Worm (Caenorhabditis elegans): ENCODE measurements around the gene C45B11.5.

The C45B11.5 gene

DNA sequence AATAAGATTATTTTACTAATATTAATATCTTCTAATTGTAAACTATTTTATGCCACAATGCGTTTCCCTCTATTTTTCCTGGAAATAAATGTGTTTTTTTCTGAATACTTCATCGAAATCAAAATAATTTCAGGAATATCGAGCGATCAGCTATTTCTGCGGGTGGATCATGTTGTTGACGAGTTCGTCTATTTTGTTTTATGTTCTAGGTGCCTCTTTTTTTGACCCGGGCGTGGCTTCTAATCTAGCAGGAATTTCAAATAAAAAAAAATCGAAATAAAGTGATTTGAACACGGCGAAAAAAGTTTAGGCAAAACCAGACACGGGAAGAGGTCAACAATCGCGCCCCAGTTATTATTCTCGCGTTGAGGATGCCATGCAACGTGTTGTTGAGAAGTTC, 10.3 kb downstream of the C45B11.5 start, which contains the start of gene T04C12.33:
T04C12.33 (plus strand) TSS at position 301 of the 400 bp plus-strand sequence.
- no peak for TF ChIP-seq zip-8 (tag; optimal IDR thresholded peaks at IDR 0.05)
- no peak for TF ChIP-seq sem-2 (GFP tag; optimal IDR thresholded peaks at IDR 0.05)
- no peak for TF ChIP-seq nhr-76 (tag; optimal IDR thresholded peaks at IDR 0.05)
- no peak for TF ChIP-seq lin-13 (tag; optimal IDR thresholded peaks at IDR 0.05)
- no peak for TF ChIP-seq M03D4.4 (tag; optimal IDR thresholded peaks at IDR 0.05)

DNA sequence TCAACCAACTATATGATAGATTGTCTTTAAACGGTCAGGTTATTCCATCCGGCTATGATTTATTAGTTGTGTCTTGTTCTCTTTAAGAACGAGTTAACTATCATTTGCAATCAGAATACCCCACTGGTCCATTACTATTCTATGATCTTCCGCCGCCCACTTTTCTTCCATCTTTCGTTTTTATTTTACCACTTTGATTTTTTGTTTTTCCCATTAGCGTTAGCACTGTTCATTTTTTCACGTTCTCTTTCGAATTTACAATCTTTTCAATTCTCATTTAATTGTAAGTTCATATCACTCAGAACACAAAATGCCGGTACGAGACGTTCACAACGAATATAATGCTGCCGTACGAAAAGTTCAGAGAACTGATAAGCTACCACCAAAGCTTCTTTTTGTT, 12.2 kb downstream of the C45B11.5 start, which contains the start of gene T04C12.7:
T04C12.7 (plus strand) TSS at position 301 of the 400 bp plus-strand sequence.
- no peak for TF ChIP-seq sptf-1 (tag; optimal IDR thresholded peaks at IDR 0.05)

DNA sequence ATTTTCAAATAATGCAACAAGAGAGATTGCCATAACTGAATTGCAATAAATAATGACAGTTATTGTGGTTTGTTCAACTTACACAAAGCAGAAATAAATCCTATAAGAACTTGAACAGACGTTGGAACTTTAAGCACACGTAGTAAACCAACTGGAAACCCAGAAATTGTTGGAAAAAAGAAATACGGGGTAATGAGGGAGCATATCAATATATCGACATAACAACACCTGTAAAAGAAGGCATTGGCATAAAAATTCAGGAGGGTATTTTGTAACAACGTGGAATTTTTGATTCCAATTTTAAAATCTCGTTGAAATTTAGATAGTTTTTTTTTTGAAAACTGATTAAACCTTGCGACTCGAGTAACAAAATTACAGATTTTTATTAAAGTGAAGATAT, 14.9 kb downstream of the C45B11.5 start:
- no peak for TF ChIP-seq ceh-43 (GFP tag; optimal IDR thresholded peaks at IDR 0.05)
- TF ChIP-seq sptf-1 (tag; optimal IDR thresholded peaks at IDR 0.05): no peak
- TF ChIP-seq elt-1 (tag; optimal IDR thresholded peaks at IDR 0.05; ENCODE audit: borderline replicate concordance, insufficient read depth): no peak
- TF ChIP-seq hlh-1 (tag; optimal IDR thresholded peaks at IDR 0.05): no peak
- no peak for TF ChIP-seq tbx-8 (GFP tag; optimal IDR thresholded peaks at IDR 0.05)
- TF ChIP-seq blmp-1 (tag; optimal IDR thresholded peaks at IDR 0.05): no peak
- TF ChIP-seq unc-120 (tag; optimal IDR thresholded peaks at IDR 0.05; ENCODE audit: poor library complexity, severe bottlenecking): no peak
- TF ChIP-seq mls-2 (tag; optimal IDR thresholded peaks at IDR 0.05): no peak
- no peak for TF ChIP-seq nhr-12 (tag; optimal IDR thresholded peaks at IDR 0.05)
- TF ChIP-seq ceh-39 (tag; optimal IDR thresholded peaks at IDR 0.05): no peak
- no peak for TF ChIP-seq ces-1 (GFP tag; optimal IDR thresholded peaks at IDR 0.05)
- TF ChIP-seq ztf-11 (tag; optimal IDR thresholded peaks at IDR 0.05): no peak
- TF ChIP-seq drap-1 (GFP tag; optimal IDR thresholded peaks at IDR 0.05): no peak
- no peak for TF ChIP-seq nhr-76 (tag; optimal IDR thresholded peaks at IDR 0.05)
- TF ChIP-seq sem-2 (GFP tag; optimal IDR thresholded peaks at IDR 0.05): no peak
- no peak for TF ChIP-seq ham-2 (GFP tag; optimal IDR thresholded peaks at IDR 0.05)
- no peak for TF ChIP-seq snpc-4 (tag; optimal IDR thresholded peaks at IDR 0.05)

DNA sequence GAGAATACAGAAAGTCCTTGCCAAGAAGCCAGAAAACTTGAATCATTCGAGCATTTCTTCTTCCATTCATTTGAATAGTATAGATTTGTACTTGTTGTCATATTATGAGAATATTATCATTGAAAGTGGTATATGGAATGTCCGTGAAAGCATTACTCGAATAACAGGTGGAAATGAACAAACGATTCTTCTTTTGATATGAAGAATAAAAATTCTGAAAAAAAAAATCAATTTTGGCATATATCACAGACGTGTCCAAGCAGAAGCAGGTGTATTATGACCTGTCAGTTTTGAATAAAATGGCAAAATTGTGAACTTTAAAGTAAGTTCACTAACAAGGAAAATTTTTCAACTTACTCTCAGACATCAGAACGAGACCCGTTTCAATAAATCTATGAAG, 15.4 kb downstream of the C45B11.5 start, which contains the start of gene srh-75:
srh-75 (minus strand) TSS at position 101 of the 400 bp plus-strand sequence.
- TF ChIP-seq flh-1 (GFP tag; optimal IDR thresholded peaks at IDR 0.05) (no peak), tbx-8 (GFP tag; optimal IDR thresholded peaks at IDR 0.05) (no peak), hlh-1 (tag; optimal IDR thresholded peaks at IDR 0.05) (no peak), ceh-83 (GFP tag; optimal IDR thresholded peaks at IDR 0.05) (no peak), mls-2 (tag; optimal IDR thresholded peaks at IDR 0.05) (no peak), M03D4.4 (tag; optimal IDR thresholded peaks at IDR 0.05) (no peak), ztf-11 (tag; optimal IDR thresholded peaks at IDR 0.05) (no peak), ham-2 (GFP tag; optimal IDR thresholded peaks at IDR 0.05) (no peak), ceh-43 (GFP tag; optimal IDR thresholded peaks at IDR 0.05) (no peak), nhr-2 (tag; optimal IDR thresholded peaks at IDR 0.05) (no peak), pha-4 (tag; optimal IDR thresholded peaks at IDR 0.05) (no peak), snpc-4 (tag; optimal IDR thresholded peaks at IDR 0.05) (no peak), unc-39 (tag; optimal IDR thresholded peaks at IDR 0.05) (no peak)

DNA sequence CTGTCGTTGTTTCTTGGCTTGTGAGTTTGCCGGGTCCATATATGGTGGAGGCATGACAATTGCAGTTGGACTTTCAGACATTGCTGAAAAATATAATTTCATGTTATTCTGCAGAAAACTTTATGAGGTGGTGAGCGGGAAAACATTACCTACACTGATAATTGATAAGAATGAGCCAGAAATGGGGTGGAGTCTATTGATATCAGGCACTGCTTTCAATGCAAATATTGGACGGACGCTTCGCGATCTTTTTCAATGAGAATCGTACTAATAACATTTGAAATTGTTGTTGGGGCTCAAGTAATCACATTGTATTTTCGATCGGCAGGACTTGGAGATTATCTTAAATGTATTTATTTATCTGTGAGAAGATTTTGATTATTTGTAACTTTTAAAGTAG, 17.6 kb downstream of the C45B11.5 start, which contains the start of gene T04C12.1:
T04C12.1 (minus strand) TSS at position 90 of the 400 bp plus-strand sequence.
- no peak for TF ChIP-seq M03D4.4 (tag; optimal IDR thresholded peaks at IDR 0.05)
- TF ChIP-seq snpc-4 (tag; optimal IDR thresholded peaks at IDR 0.05): no peak
- no peak for TF ChIP-seq ham-2 (GFP tag; optimal IDR thresholded peaks at IDR 0.05)
- TF ChIP-seq mab-5 (tag; optimal IDR thresholded peaks at IDR 0.05): no peak
- no peak for TF ChIP-seq pha-4 (tag; optimal IDR thresholded peaks at IDR 0.05)
- TF ChIP-seq flh-1 (GFP tag; optimal IDR thresholded peaks at IDR 0.05): no peak
- no peak for TF ChIP-seq zip-8 (tag; optimal IDR thresholded peaks at IDR 0.05)
- no peak for TF ChIP-seq nhr-76 (tag; optimal IDR thresholded peaks at IDR 0.05)
- TF ChIP-seq elt-1 (tag; optimal IDR thresholded peaks at IDR 0.05; ENCODE audit: borderline replicate concordance, insufficient read depth): no peak
- TF ChIP-seq nhr-2 (tag; optimal IDR thresholded peaks at IDR 0.05): no peak
- no peak for TF ChIP-seq ztf-11 (tag; optimal IDR thresholded peaks at IDR 0.05)
- TF ChIP-seq ceh-43 (GFP tag; optimal IDR thresholded peaks at IDR 0.05): no peak
- TF ChIP-seq mep-1 (tag; optimal IDR thresholded peaks at IDR 0.05): no peak
- no peak for TF ChIP-seq mls-2 (tag; optimal IDR thresholded peaks at IDR 0.05)

DNA sequence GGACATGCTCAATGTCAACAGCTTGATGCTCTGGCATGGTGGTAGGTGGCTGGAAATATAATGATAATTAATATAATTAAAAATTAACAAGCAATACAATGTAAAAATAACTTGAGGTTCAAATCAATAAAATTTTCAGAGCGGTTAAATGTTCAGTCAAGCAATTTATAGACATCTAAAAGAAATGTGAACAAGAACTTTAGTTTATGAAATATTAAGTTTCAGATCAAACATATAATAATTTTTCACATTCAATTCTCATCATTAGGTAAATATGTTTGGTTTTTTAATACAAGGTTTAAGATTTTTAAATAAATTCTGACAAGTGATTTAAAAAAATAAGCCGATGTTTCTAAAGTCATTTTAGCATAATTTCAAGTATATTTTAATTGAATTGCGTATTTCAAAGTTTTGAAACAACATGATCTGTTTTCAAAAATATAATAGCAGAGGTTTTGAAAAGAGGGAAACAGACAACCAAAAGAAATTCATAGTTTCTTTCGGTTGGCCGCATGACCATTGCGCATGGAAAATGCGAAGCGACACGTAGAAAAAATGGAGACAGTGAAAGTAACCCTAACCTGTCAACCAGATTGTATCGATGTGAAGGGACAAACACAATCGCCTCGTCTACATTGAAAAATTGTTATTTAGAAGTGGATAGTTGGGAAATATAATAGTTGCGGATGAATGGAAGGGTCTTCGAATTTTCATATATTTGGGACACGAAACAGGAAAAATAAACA, 18.8 kb downstream of the C45B11.5 start, which contains the start of gene T04C12.11:
T04C12.11 (minus strand) TSS at position 51 of the 746 bp plus-strand sequence.
- TF ChIP-seq M03D4.4 (tag; optimal IDR thresholded peaks at IDR 0.05): no peak
- no peak for TF ChIP-seq tbx-8 (GFP tag; optimal IDR thresholded peaks at IDR 0.05)
- no peak for TF ChIP-seq pha-4 (tag; optimal IDR thresholded peaks at IDR 0.05)
- TF ChIP-seq cnd-1 (tag; optimal IDR thresholded peaks at IDR 0.05): no peak
- TF ChIP-seq elt-3 (tag; optimal IDR thresholded peaks at IDR 0.05): no peak
- TF ChIP-seq blmp-1 (tag; optimal IDR thresholded peaks at IDR 0.05): no peak
- TF ChIP-seq sem-2 (GFP tag; optimal IDR thresholded peaks at IDR 0.05): no peak
- TF ChIP-seq elt-1 (tag; optimal IDR thresholded peaks at IDR 0.05; ENCODE audit: borderline replicate concordance, insufficient read depth): no peak
- TF ChIP-seq ceh-83 (GFP tag; optimal IDR thresholded peaks at IDR 0.05): no peak

All from whole organism, mixed stage, embryonic.